Fruit fly (Drosophila melanogaster) whole organism, embryonic: ENCODE data around the gene CG32847.

Source experiments
- Ada2b ChIP-seq: fragments of 200-800 bp; sonication (Bioruptor generic); IDR thresholded peaks from 2 replicates; pipeline ENCODE4 v1.3.6; 2022; ENCODE audit warnings: missing biosample characterization, missing genetic modification characterization
- B-H1 ChIP-seq: fragments of 200-800 bp; sonication (Bioruptor generic); IDR thresholded peaks from 3 replicates; pipeline ENCODE4 v1.3.6; 2022; ENCODE audit warnings: missing biosample characterization, missing genetic modification characterization
- CG14014 ChIP-seq: fragments of 200-800 bp; sonication (Bioruptor generic); IDR thresholded peaks from 2 replicates; pipeline ENCODE4 v1.3.6; 2022; ENCODE audit warnings: missing biosample characterization, missing genetic modification characterization
- CG14441 ChIP-seq: fragments of 200-800 bp; sonication (Bioruptor generic); IDR thresholded peaks from 2 replicates; pipeline ENCODE4 v1.3.6; 2022; ENCODE audit warnings: missing biosample characterization, missing genetic modification characterization
- CG18619 ChIP-seq: fragments of 200-800 bp; sonication (Bioruptor generic); optimal IDR thresholded peaks from 3 replicates; lab custom pipeline; 2017; ENCODE audit warnings: missing biosample characterization, mild to moderate bottlenecking, missing genetic modification characterization
- CG30403 ChIP-seq: fragments of 200-800 bp; sonication (Bioruptor generic); optimal IDR thresholded peaks from 3 replicates; lab custom pipeline; 2016; ENCODE audit warnings: missing biosample characterization, missing genetic modification characterization
- CG30431 ChIP-seq: fragments of 200-800 bp; sonication (Bioruptor generic); optimal IDR thresholded peaks from 2 replicates; lab custom pipeline; 2017; ENCODE audit warnings: missing biosample characterization, missing genetic modification characterization
- CG33213 ChIP-seq: fragments of 200-800 bp; sonication (Bioruptor generic); optimal IDR thresholded peaks from 3 replicates; lab custom pipeline; 2016; ENCODE audit warnings: missing biosample characterization, missing genetic modification characterization
- CG42726 ChIP-seq: fragments of 200-800 bp; sonication (Bioruptor generic); IDR thresholded peaks from 2 replicates; pipeline ENCODE4 v1.3.6; 2022; ENCODE audit warnings: missing biosample characterization, missing genetic modification characterization; ENCODE audit not compliant: partially characterized antibody
- CG4360 ChIP-seq: fragments of 200-800 bp; sonication (Bioruptor generic); IDR thresholded peaks from 2 replicates; pipeline ENCODE4 v1.3.6; 2022; ENCODE audit warnings: missing biosample characterization, missing genetic modification characterization
- CG4854 ChIP-seq: fragments of 200-800 bp; sonication (Bioruptor generic); optimal IDR thresholded peaks from 2 replicates; lab custom pipeline; 2016; ENCODE audit warnings: missing biosample characterization, missing genetic modification characterization, inconsistent platforms
- CG5245 ChIP-seq: fragments of 200-800 bp; sonication (Bioruptor generic); optimal IDR thresholded peaks from 3 replicates; lab custom pipeline; 2016; ENCODE audit warnings: missing biosample characterization, missing genetic modification characterization
- CG6175 ChIP-seq: fragments of 200-800 bp; sonication (Bioruptor generic); IDR thresholded peaks from 3 replicates; pipeline ENCODE4 v1.3.6; 2022; ENCODE audit warnings: missing biosample characterization, missing genetic modification characterization
- CG7556 ChIP-seq: fragments of 200-800 bp; sonication (Bioruptor generic); optimal IDR thresholded peaks from 2 replicates; lab custom pipeline; 2017; ENCODE audit warnings: missing biosample characterization, mild to moderate bottlenecking, missing genetic modification characterization
- CG7928 ChIP-seq: fragments of 200-800 bp; sonication (Bioruptor generic); optimal IDR thresholded peaks from 2 replicates; lab custom pipeline; 2017; ENCODE audit warnings: missing biosample characterization, mild to moderate bottlenecking, missing genetic modification characterization
- CG7987 ChIP-seq: fragments of 200-800 bp; sonication (Bioruptor generic); optimal IDR thresholded peaks from 2 replicates; lab custom pipeline; 2018; ENCODE audit warnings: missing biosample characterization, mild to moderate bottlenecking, missing genetic modification characterization, moderate library complexity
- CG9215 ChIP-seq: fragments of 200-800 bp; sonication (Bioruptor generic); IDR thresholded peaks from 2 replicates; pipeline ENCODE4 v1.3.6; 2022; ENCODE audit warnings: missing biosample characterization, missing genetic modification characterization
- Dbx ChIP-seq: fragments of 200-800 bp; sonication (Bioruptor generic); IDR thresholded peaks from 3 replicates; pipeline ENCODE4 v1.3.6; 2022; ENCODE audit warnings: missing biosample characterization, missing genetic modification characterization
- Dp ChIP-seq: fragments of 200-800 bp; sonication (Bioruptor generic); optimal IDR thresholded peaks from 2 replicates; lab custom pipeline; 2018; ENCODE audit warnings: missing biosample characterization, mild to moderate bottlenecking, missing genetic modification characterization, moderate library complexity
- Fer1 ChIP-seq: fragments of 200-800 bp; sonication (Bioruptor generic); optimal IDR thresholded peaks from 2 replicates; lab custom pipeline; 2017; ENCODE audit warnings: missing biosample characterization, mild to moderate bottlenecking, missing genetic modification characterization
- Hey ChIP-seq: fragments of 200-800 bp; sonication (Bioruptor generic); optimal IDR thresholded peaks from 3 replicates; lab custom pipeline; 2018; ENCODE audit warnings: missing biosample characterization, mild to moderate bottlenecking, missing genetic modification characterization
- Jarid2 ChIP-seq: fragments of 200-800 bp; sonication (Bioruptor generic); optimal IDR thresholded peaks from 3 replicates; lab custom pipeline; 2017; ENCODE audit warnings: mild to moderate bottlenecking, missing biosample characterization, missing genetic modification reagents, missing genetic modification characterization
- Med ChIP-seq: fragments of 200-800 bp; sonication (Bioruptor generic); peaks from one replicate; lab custom pipeline; 2016; ENCODE audit warnings: missing biosample characterization, missing genetic modification characterization, mild to moderate bottlenecking, inconsistent platforms, moderate library complexity
- Mes4 ChIP-seq: fragments of 200-800 bp; sonication (Bioruptor generic); optimal IDR thresholded peaks from 2 replicates; lab custom pipeline; 2016; ENCODE audit warnings: missing biosample characterization, missing genetic modification characterization
- NC2β ChIP-seq: fragments of 200-800 bp; sonication (Bioruptor generic); optimal IDR thresholded peaks from 2 replicates; lab custom pipeline; 2016; ENCODE audit warnings: missing biosample characterization, missing genetic modification characterization
- Optix ChIP-seq: fragments of 200-800 bp; sonication (Bioruptor generic); IDR thresholded peaks from 3 replicates; pipeline ENCODE4 v1.3.6; 2022; ENCODE audit warnings: missing biosample characterization, missing genetic modification characterization
- Pdp1 ChIP-seq, 2 experiments: fragments of 200-800 bp; sonication (Bioruptor generic); optimal IDR thresholded peaks; 3 replicates each; lab custom pipeline; 2016; ENCODE audit warnings: missing biosample characterization in 2 of 2, missing genetic modification characterization in 2 of 2, mild to moderate bottlenecking in 1 of 2, moderate library complexity in 1 of 2
- Ravus ChIP-seq: fragments of 200-800 bp; sonication (Bioruptor generic); IDR thresholded peaks from 2 replicates; pipeline ENCODE4 v1.3.6; 2022; ENCODE audit warnings: missing biosample characterization, missing genetic modification characterization
- Spps ChIP-seq: fragments of 200-800 bp; sonication (Bioruptor generic); optimal IDR thresholded peaks from 2 replicates; lab custom pipeline; 2018; ENCODE audit warnings: missing biosample characterization, mild to moderate bottlenecking, missing genetic modification characterization
- Usf ChIP-seq: fragments of 200-800 bp; sonication (Bioruptor generic); optimal IDR thresholded peaks from 2 replicates; lab custom pipeline; 2017; ENCODE audit warnings: missing genotype, missing biosample characterization, missing genetic modification characterization
- bowl ChIP-seq: fragments of 200-800 bp; sonication (Bioruptor generic); IDR thresholded peaks from 2 replicates; pipeline ENCODE4 v1.3.6; 2022; ENCODE audit warnings: missing biosample characterization, missing genetic modification characterization
- cato ChIP-seq: fragments of 200-800 bp; sonication (Bioruptor generic); optimal IDR thresholded peaks from 2 replicates; lab custom pipeline; 2016; ENCODE audit warnings: missing biosample characterization, missing genetic modification characterization, borderline replicate concordance
- crc ChIP-seq: fragments of 200-800 bp; sonication (Bioruptor generic); optimal IDR thresholded peaks from 2 replicates; lab custom pipeline; 2016; ENCODE audit warnings: missing biosample characterization, missing genetic modification characterization
- da ChIP-seq: fragments of 200-800 bp; sonication (Bioruptor generic); optimal IDR thresholded peaks from 2 replicates; lab custom pipeline; 2016; ENCODE audit warnings: missing biosample characterization, missing genetic modification characterization
- dati ChIP-seq: fragments of 200-800 bp; sonication (Bioruptor generic); IDR thresholded peaks from 2 replicates; pipeline ENCODE4 v1.3.6; 2022; ENCODE audit warnings: missing biosample characterization, missing genetic modification characterization
- fd96Cb ChIP-seq: fragments of 200-800 bp; sonication (Bioruptor generic); optimal IDR thresholded peaks from 2 replicates; lab custom pipeline; 2018; ENCODE audit warnings: missing biosample characterization, mild to moderate bottlenecking, missing genetic modification characterization, moderate library complexity
- ftz-f1 ChIP-seq: fragments of 200-800 bp; sonication (Bioruptor generic); optimal IDR thresholded peaks from 2 replicates; lab custom pipeline; 2016; ENCODE audit warnings: missing biosample characterization, missing genetic modification characterization
- lmd ChIP-seq: fragments of 200-800 bp; sonication (Bioruptor generic); IDR thresholded peaks from 2 replicates; pipeline ENCODE4 v1.3.6; 2022; ENCODE audit warnings: missing biosample characterization, missing genetic modification characterization
- lola ChIP-seq, 3 experiments: fragments of >200 bp in 2 of 3; fragments of 200-800 bp in 1 of 3; sonication (Bioruptor generic) in 1 of 3; optimal IDR thresholded peaks; 2 replicates each; lab custom pipeline; 2017 to 2019; ENCODE audit warnings: missing biosample characterization in 3 of 3, missing genetic modification characterization in 3 of 3, mild to moderate bottlenecking in 1 of 3, moderate library complexity in 1 of 3
- luna ChIP-seq: fragments of 200-800 bp; sonication (Bioruptor generic); optimal IDR thresholded peaks from 2 replicates; lab custom pipeline; 2016; ENCODE audit warnings: missing biosample characterization, missing genetic modification characterization
- odd ChIP-seq: fragments of 200-800 bp; sonication (Bioruptor generic); optimal IDR thresholded peaks from 2 replicates; lab custom pipeline; 2017; ENCODE audit warnings: missing biosample characterization, mild to moderate bottlenecking, missing genetic modification characterization
- org-1 ChIP-seq: fragments of 200-800 bp; sonication (Bioruptor generic); optimal IDR thresholded peaks from 2 replicates; lab custom pipeline; 2017; ENCODE audit warnings: missing biosample characterization, missing genetic modification characterization
- pfk ChIP-seq: fragments of 200-800 bp; sonication (Bioruptor generic); optimal IDR thresholded peaks from 2 replicates; lab custom pipeline; 2018; ENCODE audit warnings: missing biosample characterization, mild to moderate bottlenecking, missing genetic modification characterization, moderate library complexity
- rib ChIP-seq: fragments of 200-800 bp; sonication (Bioruptor generic); IDR thresholded peaks from 2 replicates; pipeline ENCODE4 v1.3.6; 2022; ENCODE audit warnings: missing biosample characterization, missing genetic modification characterization
- run ChIP-seq: fragments of 200-800 bp; sonication (Bioruptor generic); optimal IDR thresholded peaks from 3 replicates; lab custom pipeline; 2018; ENCODE audit warnings: missing biosample characterization, mild to moderate bottlenecking, missing genetic modification characterization
- sens-2 ChIP-seq: fragments of 200-800 bp; sonication (Bioruptor generic); IDR thresholded peaks from 2 replicates; pipeline ENCODE4 v1.3.6; 2022; ENCODE audit warnings: missing biosample characterization, missing genetic modification characterization
- slou ChIP-seq: fragments of 200-800 bp; sonication (Bioruptor generic); optimal IDR thresholded peaks from 3 replicates; lab custom pipeline; 2016; ENCODE audit warnings: missing biosample characterization, missing genetic modification characterization
- stc ChIP-seq: fragments of 200-800 bp; sonication (Bioruptor generic); IDR thresholded peaks from 2 replicates; pipeline ENCODE4 v1.3.6; 2022; ENCODE audit warnings: missing biosample characterization, missing genetic modification characterization
- vfl ChIP-seq: fragments of 200-800 bp; sonication (Bioruptor generic); optimal IDR thresholded peaks from 2 replicates; lab custom pipeline; 2016; ENCODE audit warnings: missing biosample characterization, missing genetic modification characterization
- yki ChIP-seq: fragments of >200 bp; optimal IDR thresholded peaks from 3 replicates; lab custom pipeline; 2018
- zfh2 ChIP-seq: fragments of 200-800 bp; sonication (Bioruptor generic); optimal IDR thresholded peaks from 2 replicates; lab custom pipeline; 2016; ENCODE audit warnings: missing biosample characterization, missing genetic modification characterization

The CG32847 gene

DNA sequence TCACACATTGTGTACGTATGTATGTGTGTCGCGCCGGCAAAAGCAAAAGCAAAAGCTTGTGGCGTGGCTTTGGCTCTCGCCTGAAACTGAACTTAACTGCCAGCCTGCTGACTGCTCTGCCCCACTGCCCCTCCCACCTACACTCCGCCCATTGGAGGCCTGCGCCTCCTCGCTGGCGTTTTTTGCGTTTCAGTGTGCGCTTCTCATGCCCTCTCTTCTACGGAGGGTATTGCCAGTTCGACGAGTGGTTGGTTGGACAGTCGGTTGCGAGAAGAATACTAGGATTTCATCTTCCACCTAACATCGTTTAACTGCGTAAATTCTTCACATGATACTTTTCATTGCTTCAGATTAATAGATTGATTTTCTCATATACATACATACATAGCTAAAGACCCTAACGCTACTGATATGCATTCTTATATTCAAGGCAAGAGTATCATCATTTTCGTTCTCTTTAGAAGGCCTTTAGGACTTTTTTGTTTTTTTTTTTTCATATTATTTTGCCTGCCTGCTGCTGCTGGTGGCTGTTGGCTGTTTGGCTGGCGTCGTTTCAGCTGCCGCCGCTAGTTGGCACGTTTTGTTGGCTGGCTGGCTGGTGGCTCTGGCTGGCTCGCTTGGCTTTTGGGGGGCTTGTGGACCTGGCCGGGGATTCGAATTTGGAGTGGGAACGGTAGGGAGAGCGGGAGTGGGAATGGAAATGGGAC, 16.4 kb upstream of the CG32847 start (continued):
- TF ChIP-seq CG9215 (peak; percentile 52), Fer1 (GFP tag; lab: Kevin White, UChicago) (peak; percentile 38), Med (peak; percentile 83), luna (peak; percentile 32), Pdp1 (GFP tag; optimal IDR thresholded peaks at IDR 0.05; lab: Kevin White, UChicago) (peak; percentile 37 to 67), CG18619 (GFP tag; lab: Kevin White, UChicago) (peak; percentile 56), sens-2 (GFP tag; lab: Robert Waterston, UW) (peak; percentile 44; the same call in 1 of the 2 replicates), CG14441 (GFP tag; lab: Robert Waterston, UW) (peak; percentile 61), zfh2 (GFP tag; lab: Kevin White, UChicago) (peak; percentile 62), CG33213 (no peak), Spps (no peak), lmd (GFP tag; lab: Robert Waterston, UW) (peak; percentile 68), yki (no peak), crc (GFP tag; lab: Kevin White, UChicago) (peak; percentile 16), CG30403 (GFP tag; lab: Kevin White, UChicago) (peak; percentile 74), Dp (no peak), org-1 (GFP tag; lab: Kevin White, UChicago) (peak; percentile 48), CG4854 (no peak), B-H1 (GFP tag; lab: Robert Waterston, UW) (no peak), Ravus (GFP tag; lab: Robert Waterston, UW) (no peak), cato (peak; percentile 0), pfk (GFP tag; lab: Kevin White, UChicago) (no peak), fd96Cb (peak; percentile 22), bowl (no peak), CG30431 (peak; percentile 28), CG4360 (GFP tag; lab: Robert Waterston, UW) (no peak), Jarid2 (no peak), run (tag; lab: Kevin White, UChicago) (no peak), CG7928 (no peak), CG7987 (no peak), Ada2b (GFP tag; lab: Robert Waterston, UW) (no peak), Optix (GFP tag; lab: Robert Waterston, UW) (peak; percentile 43; the same call in 1 of the 3 replicates), lola (GFP tag; optimal IDR thresholded peaks at IDR 0.05; lab: Kevin White, UChicago) (no peak), stc (peak; percentile 60), dati (GFP tag; lab: Robert Waterston, UW) (no peak), NC2β (GFP tag; lab: Kevin White, UChicago) (peak; percentile 23), Mes4 (peak; percentile 48), vfl (GFP tag; lab: Kevin White, UChicago) (peak; percentile 46), odd (GFP tag; lab: Kevin White, UChicago) (no peak), Usf (GFP tag; lab: Kevin White, UChicago) (no peak), Dbx (GFP tag; lab: Robert Waterston, UW) (0 out of 3 replicates have a peak, but pooled peaks have one; percentile 14), CG6175 (GFP tag; lab: Robert Waterston, UW) (no peak; the same call in none of the 3 replicates), slou (GFP tag; lab: Kevin White, UChicago) (peak; percentile 7), ftz-f1 (GFP tag; lab: Kevin White, UChicago) (no peak), CG14014 (GFP tag; lab: Robert Waterston, UW) (peak; percentile 59; the same call in 1 of the 2 replicates), CG42726 (no peak), CG7556 (GFP tag; lab: Kevin White, UChicago) (peak; percentile 81), Hey (tag; lab: Kevin White, UChicago) (no peak), rib (GFP tag; lab: Robert Waterston, UW) (peak; percentile 27; the same call in 1 of the 2 replicates), CG5245 (no peak), da (GFP tag; lab: Kevin White, UChicago) (no peak)
